Worm (Caenorhabditis elegans): ENCODE results near the gene H25K10.1.

ce11 chrIV:16191597-16191996 lies 10.6 kb upstream of the H25K10.1 start:
- TF ChIP-seq ama-1 (optimal IDR thresholded peaks at IDR 0.05) (no peak), hmg-4 (GFP tag; optimal IDR thresholded peaks at IDR 0.05) (no peak), hmbx-1 (tag; optimal IDR thresholded peaks at IDR 0.05) (no peak), flt-1 (GFP tag; IDR thresholded peaks at IDR 0.05) (no peak), sea-1 (GFP tag; conservative IDR thresholded peaks at IDR 0.05) (no peak), ceh-36 (tag; optimal IDR thresholded peaks at IDR 0.05) (no peak), hnd-1 (tag; optimal IDR thresholded peaks at IDR 0.05) (no peak), tbx-11 (GFP tag; IDR thresholded peaks at IDR 0.05) (no peak), F13C5.2 (tag; optimal IDR thresholded peaks at IDR 0.05) (no peak), tbx-37 (GFP tag; conservative IDR thresholded peaks at IDR 0.05) (no peak), pes-1 (GFP tag; IDR thresholded peaks at IDR 0.05) (no peak), B0310.2 (tag; optimal IDR thresholded peaks at IDR 0.05) (no peak), scrt-1 (GFP tag; IDR thresholded peaks at IDR 0.05) (no peak), aly-1 (tag; optimal IDR thresholded peaks at IDR 0.05) (no peak)

All from whole organism, early embryonic.